Worm (Caenorhabditis elegans) whole organism, L3 larva: Measurements from ENCODE around the gene F54H5.3.

Source experiments
- egl-27 ChIP-seq: sonication (generic microtip); optimal IDR thresholded peaks from 4 replicates; lab custom pipeline; 2017; ENCODE audit warnings: missing biosample characterization, missing genetic modification reagents, missing genetic modification characterization
- pha-4 ChIP-seq: fragments of 150-350 bp; optimal IDR thresholded peaks from 2 replicates; lab custom pipeline; 2014; ENCODE audit warnings: missing biosample characterization, missing genetic modification reagents, missing genetic modification characterization

DNA sequence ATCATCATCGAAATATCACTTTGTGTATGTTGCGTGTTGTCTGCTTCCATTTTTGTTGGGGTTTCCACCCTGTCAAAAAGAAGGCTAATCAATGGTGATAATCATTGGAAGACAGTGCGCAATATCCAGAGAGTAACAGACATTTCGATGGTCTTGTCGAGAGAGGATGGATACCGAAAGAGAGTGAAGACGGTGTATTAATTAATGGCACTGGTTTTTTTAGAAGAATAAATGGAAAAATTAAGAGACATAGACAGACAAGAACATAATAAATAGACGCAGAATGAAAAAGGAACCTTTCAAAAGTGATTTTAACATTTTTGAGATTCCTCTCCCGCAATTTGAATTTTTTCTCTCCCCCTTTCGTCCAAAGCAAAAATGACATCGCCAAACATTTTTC lies 3.0 kb upstream of the F54H5.3 start:
- TF ChIP-seq egl-27 (tag; lab: Kevin White, UChicago) = no peak
- no peak for TF ChIP-seq pha-4 (tag; lab: Kevin White, UChicago)
